Worm (Caenorhabditis elegans): ENCODE results near the gene srh-181.
"Not testable (repeated sequence)": the region's sequence is repeated elsewhere in the genome, so short reads cannot be mapped to it uniquely, and the experiment has no call there.

DNA sequence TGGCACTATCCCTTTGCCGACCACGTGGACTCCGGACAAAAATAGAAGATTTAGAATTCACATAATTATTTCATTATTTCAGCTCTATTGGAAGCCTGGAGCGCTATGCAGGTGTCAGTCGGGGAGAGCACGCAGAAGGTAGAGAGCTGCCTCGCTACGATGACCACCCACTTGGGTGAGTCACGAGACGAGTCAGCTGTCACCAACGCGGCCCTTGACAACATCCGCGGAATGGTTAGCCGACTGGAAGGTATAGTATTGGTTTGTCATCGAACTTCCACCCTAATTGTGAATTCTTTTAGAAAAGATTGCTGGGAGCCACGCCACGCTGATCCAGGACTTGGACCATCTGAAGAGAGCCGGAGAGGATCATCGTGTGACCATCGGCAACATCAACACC is 34.9 kb upstream of the srh-181 start, which contains the start of gene ZK262.9:
- not testable (repeated sequence) for TF ChIP-seq lsy-2, mep-1, lin-39 (tag; optimal IDR thresholded peaks at IDR 0.05)
